Fruit fly (Drosophila melanogaster): ENCODE data around the gene slmb.

DNA sequence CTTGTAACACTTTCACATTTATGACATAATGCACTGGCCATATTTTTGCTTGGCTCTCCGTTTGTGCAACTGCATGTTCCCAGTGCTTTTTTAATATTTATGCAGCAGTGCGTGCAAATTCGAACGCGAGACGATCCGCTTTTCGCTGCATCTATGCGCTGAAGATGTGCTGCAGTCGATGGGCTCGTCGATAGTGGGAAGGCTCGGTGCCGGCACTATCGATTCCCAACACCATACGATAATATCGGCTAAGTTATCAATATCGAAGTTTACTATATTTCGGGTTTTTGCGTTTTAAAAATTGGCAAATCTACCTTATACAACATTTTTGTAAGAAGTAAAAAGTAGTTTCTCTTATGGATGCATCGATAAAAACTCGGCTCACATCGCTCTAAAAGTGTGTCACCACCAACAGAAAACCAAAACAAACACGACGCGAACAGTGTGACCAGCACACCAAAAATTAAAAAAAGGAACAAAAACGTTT, 29.6 kb downstream of the slmb start, which contains the start of gene RhoGAP93B:
- TF ChIP-seq fru (GFP tag; optimal IDR thresholded peaks at IDR 0.05), result peak; percentile 91
- TF ChIP-seq psq (GFP tag; optimal IDR thresholded peaks at IDR 0.05), result peak; percentile 82
- TF ChIP-seq dmrt93B (GFP tag; optimal IDR thresholded peaks at IDR 0.05), result no peak
- TF ChIP-seq Rel (GFP tag; optimal IDR thresholded peaks at IDR 0.05), result no peak
- TF ChIP-seq Rel (tag; optimal IDR thresholded peaks at IDR 0.05), result peak; percentile 68
- no peak for TF ChIP-seq N (GFP tag; optimal IDR thresholded peaks at IDR 0.05)
- TF ChIP-seq Jra (GFP tag; optimal IDR thresholded peaks at IDR 0.05), result peak; percentile 97
- no peak for TF ChIP-seq lola (GFP tag; optimal IDR thresholded peaks at IDR 0.05)
- peak; percentile 40 for TF ChIP-seq Mio (GFP tag; optimal IDR thresholded peaks at IDR 0.05)
- peak; percentile 19 for TF ChIP-seq Myc (optimal IDR thresholded peaks at IDR 0.05)
- TF ChIP-seq Dfd (GFP tag; optimal IDR thresholded peaks at IDR 0.05), result no peak
- peak; percentile 65 for TF ChIP-seq OdsH (GFP tag; optimal IDR thresholded peaks at IDR 0.05)
- no peak for TF ChIP-seq pan (optimal IDR thresholded peaks at IDR 0.05)
- no peak for TF ChIP-seq Abd-B (GFP tag; optimal IDR thresholded peaks at IDR 0.05)
- peak; percentile 35 for TF ChIP-seq sv (GFP tag; optimal IDR thresholded peaks at IDR 0.05)
